Worm (Caenorhabditis elegans) whole organism, L1 larva: Measurements from ENCODE around the gene fmi-1.

Source experiments
- hlh-4 ChIP-seq: sonication (generic microtip); optimal IDR thresholded peaks from 2 replicates; lab custom pipeline; 2016; ENCODE audit warnings: mild to moderate bottlenecking, missing genetic modification characterization, missing compliant biosample characterization
- lin-39 ChIP-seq: fragments of 150-350 bp; optimal IDR thresholded peaks from 2 replicates; lab custom pipeline; 2014; ENCODE audit warnings: missing biosample characterization, missing genetic modification reagents, missing genetic modification characterization
- nhr-237 ChIP-seq: fragments of 150-350 bp; optimal IDR thresholded peaks from 2 replicates; lab custom pipeline; 2014; ENCODE audit warnings: missing biosample characterization, missing genetic modification characterization

- TF ChIP-seq lin-39 (no peak), hlh-4 (tag; lab: Kevin White, UChicago) (no peak), nhr-237 (no peak)
These were observed 5.6 kb downstream of the fmi-1 start for ce11 chrV:13024499-13024898.
